Worm (Caenorhabditis elegans) whole organism, early embryonic: Measurements from ENCODE around the gene ceh-19.

Experiments
- ama-1 ChIP-seq: fragments of 150-350 bp; optimal IDR thresholded peaks from 2 replicates; lab custom pipeline; 2014
- ceh-13 ChIP-seq: fragments of 200-800 bp; sonication (Bioruptor generic); optimal IDR thresholded peaks from 2 replicates; lab custom pipeline; 2018; ENCODE audit warnings: mild to moderate bottlenecking, missing genetic modification characterization, missing compliant biosample characterization

DNA sequence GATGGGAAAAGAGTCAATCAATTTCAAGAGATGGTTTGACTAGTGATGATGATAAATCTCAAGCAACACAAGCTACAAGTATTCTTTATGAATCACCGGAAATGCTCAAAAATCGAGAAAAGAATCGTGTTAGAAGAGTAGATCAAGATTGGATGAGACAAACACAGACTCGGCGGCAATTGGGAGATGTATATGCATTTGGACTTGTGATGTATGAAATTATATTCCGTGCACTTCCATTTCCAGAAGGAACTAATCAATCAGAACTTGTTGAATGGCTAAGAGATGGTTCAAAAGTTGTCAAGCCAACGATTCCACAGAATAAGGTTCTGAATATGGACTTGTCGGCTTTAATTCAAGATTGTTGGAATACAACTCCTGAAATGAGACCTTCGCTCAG is 23.9 kb downstream of the ceh-19 start:
- TF ChIP-seq ceh-13 (GFP tag; lab: Kevin White, UChicago) (no peak), ama-1 (lab: Kevin White, UChicago) (no peak)
